Fruit fly (Drosophila melanogaster): ENCODE measurements around the gene CG6462.

DNA sequence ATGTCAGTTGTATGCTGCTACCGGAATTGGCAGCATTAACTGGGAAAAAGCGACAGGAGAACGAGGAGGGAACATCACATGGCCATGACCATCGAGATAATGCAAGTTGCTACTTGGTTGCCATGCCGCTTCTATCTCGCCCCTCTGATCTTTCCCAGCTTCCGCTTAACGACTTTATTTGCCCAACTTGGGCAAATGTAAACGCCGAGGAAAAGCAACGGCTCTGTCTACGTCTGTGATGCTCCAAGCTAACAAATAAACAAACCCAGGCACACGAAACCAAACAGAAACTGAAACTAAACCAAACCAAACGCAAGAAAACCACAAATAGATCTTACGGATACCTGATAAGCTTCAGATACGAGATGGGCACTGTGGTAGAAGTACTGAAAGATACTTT, 44.7 kb upstream of the CG6462 start:
- TF ChIP-seq ovo (GFP tag; optimal IDR thresholded peaks at IDR 0.05) (no peak), kay (GFP tag; ENCODE audit: borderline replicate concordance) (no peak), CG33017 (tag; optimal IDR thresholded peaks at IDR 0.05) (no peak), CG7045 (GFP tag; optimal IDR thresholded peaks at IDR 0.05) (no peak), bab1 (GFP tag; optimal IDR thresholded peaks at IDR 0.05) (no peak), tj (GFP tag; optimal IDR thresholded peaks at IDR 0.05) (no peak), Mnt (GFP tag; optimal IDR thresholded peaks at IDR 0.05) (no peak), Crg-1 (GFP tag; optimal IDR thresholded peaks at IDR 0.05) (no peak), pad (GFP tag; optimal IDR thresholded peaks at IDR 0.05) (no peak), Hr96 (GFP tag; optimal IDR thresholded peaks at IDR 0.05) (no peak), CG11617 (GFP tag; optimal IDR thresholded peaks at IDR 0.05) (no peak), CG5204 (GFP tag; optimal IDR thresholded peaks at IDR 0.05) (no peak)

Data from whole organism, adult.